Fruit fly (Drosophila melanogaster) whole organism, embryonic: ENCODE measurements around the gene CG12024.

Experiments
- Antp ChIP-seq: fragments of 200-800 bp; sonication (Bioruptor generic); optimal IDR thresholded peaks from 3 replicates; lab custom pipeline; 2016; ENCODE audit warnings: missing biosample characterization, missing genetic modification characterization
- CG12155 ChIP-seq: fragments of 200-800 bp; sonication (Bioruptor generic); optimal IDR thresholded peaks from 3 replicates; lab custom pipeline; 2016; ENCODE audit warnings: missing biosample characterization, missing genetic modification characterization
- CG12942 ChIP-seq: fragments of 200-800 bp; sonication (Bioruptor generic); optimal IDR thresholded peaks from 3 replicates; lab custom pipeline; 2016; ENCODE audit warnings: missing biosample characterization, missing genetic modification characterization
- CG13424 ChIP-seq: fragments of 200-800 bp; sonication (Bioruptor generic); optimal IDR thresholded peaks from 2 replicates; lab custom pipeline; 2019; ENCODE audit warnings: missing biosample characterization, mild to moderate bottlenecking, missing genetic modification characterization, moderate library complexity
- CG13624 ChIP-seq: fragments of 200-800 bp; sonication (Bioruptor generic); optimal IDR thresholded peaks from 2 replicates; lab custom pipeline; 2016; ENCODE audit warnings: missing biosample characterization, missing genetic modification characterization
- CG13775 ChIP-seq: fragments of 200-800 bp; sonication (Bioruptor generic); optimal IDR thresholded peaks from 3 replicates; lab custom pipeline; 2017; ENCODE audit warnings: missing biosample characterization, mild to moderate bottlenecking, missing genetic modification characterization
- CG1529 ChIP-seq: fragments of 200-800 bp; sonication (Bioruptor generic); optimal IDR thresholded peaks from 3 replicates; lab custom pipeline; 2018; ENCODE audit warnings: missing biosample characterization, missing genetic modification characterization
- CG1603 ChIP-seq: fragments of 200-800 bp; sonication (Bioruptor generic); optimal IDR thresholded peaks from 2 replicates; lab custom pipeline; 2019; ENCODE audit warnings: missing biosample characterization, mild to moderate bottlenecking, missing genetic modification characterization, moderate library complexity
- CG1792 ChIP-seq: fragments of 200-800 bp; sonication (Bioruptor generic); optimal IDR thresholded peaks from 2 replicates; lab custom pipeline; 2016; ENCODE audit warnings: missing biosample characterization, missing genetic modification characterization
- CG2678 ChIP-seq: fragments of 200-800 bp; sonication (Bioruptor generic); optimal IDR thresholded peaks from 3 replicates; lab custom pipeline; 2019; ENCODE audit warnings: missing biosample characterization, mild to moderate bottlenecking, missing genetic modification characterization, moderate library complexity
- CG2875 ChIP-seq: fragments of 200-800 bp; sonication (Bioruptor generic); optimal IDR thresholded peaks from 2 replicates; lab custom pipeline; 2017; ENCODE audit warnings: missing biosample characterization, mild to moderate bottlenecking, missing genetic modification characterization, missing genetic modification reagents
- CG34422 ChIP-seq: fragments of 200-800 bp; sonication (Bioruptor generic); IDR thresholded peaks from 3 replicates; pipeline ENCODE4 v1.3.6; 2022; ENCODE audit warnings: missing biosample characterization, missing genetic modification characterization
- CG3995 ChIP-seq: fragments of 200-800 bp; sonication (Bioruptor generic); optimal IDR thresholded peaks from 3 replicates; lab custom pipeline; 2016; ENCODE audit warnings: missing biosample characterization, missing genetic modification characterization
- CG4328 ChIP-seq: fragments of 200-800 bp; sonication (Bioruptor generic); optimal IDR thresholded peaks from 3 replicates; lab custom pipeline; 2017; ENCODE audit warnings: missing biosample characterization, missing genetic modification reagents, missing genetic modification characterization
- CG4404 ChIP-seq: fragments of 200-800 bp; sonication (Bioruptor generic); IDR thresholded peaks from 2 replicates; pipeline ENCODE4 v1.3.6; 2022; ENCODE audit warnings: missing biosample characterization, missing genetic modification characterization
- CG6175 ChIP-seq: fragments of 200-800 bp; sonication (Bioruptor generic); IDR thresholded peaks from 3 replicates; pipeline ENCODE4 v1.3.6; 2022; ENCODE audit warnings: missing biosample characterization, missing genetic modification characterization
- CG8478 ChIP-seq: fragments of >200 bp; optimal IDR thresholded peaks from 2 replicates; lab custom pipeline; 2018
- CG9876 ChIP-seq: fragments of 200-800 bp; sonication (Bioruptor generic); optimal IDR thresholded peaks from 2 replicates; lab custom pipeline; 2016; ENCODE audit warnings: missing biosample characterization, missing genetic modification characterization
- Camta ChIP-seq: fragments of 200-800 bp; sonication (Bioruptor generic); optimal IDR thresholded peaks from 2 replicates; lab custom pipeline; 2016; ENCODE audit warnings: missing biosample characterization, missing genetic modification characterization
- Dbx ChIP-seq: fragments of 200-800 bp; sonication (Bioruptor generic); IDR thresholded peaks from 3 replicates; pipeline ENCODE4 v1.3.6; 2022; ENCODE audit warnings: missing biosample characterization, missing genetic modification characterization
- Dip3 ChIP-seq: fragments of 200-800 bp; sonication (Bioruptor generic); optimal IDR thresholded peaks from 3 replicates; lab custom pipeline; 2016; ENCODE audit warnings: missing biosample characterization, missing genetic modification characterization
- Fer3 ChIP-seq: fragments of 200-800 bp; sonication (Bioruptor generic); optimal IDR thresholded peaks from 2 replicates; lab custom pipeline; 2018; ENCODE audit warnings: missing biosample characterization, mild to moderate bottlenecking, missing genetic modification characterization, moderate library complexity
- H15 ChIP-seq: fragments of 200-800 bp; sonication (Bioruptor generic); IDR thresholded peaks from 3 replicates; pipeline ENCODE4 v1.3.6; 2022; ENCODE audit warnings: missing biosample characterization, missing genetic modification characterization
- HHEX ChIP-seq: fragments of 200-800 bp; sonication (Bioruptor generic); optimal IDR thresholded peaks from 3 replicates; lab custom pipeline; 2017; ENCODE audit warnings: missing biosample characterization, mild to moderate bottlenecking, missing genetic modification characterization, missing genetic modification reagents
- Nf-YA ChIP-seq: fragments of 200-800 bp; sonication (Bioruptor generic); IDR thresholded peaks from 2 replicates; pipeline ENCODE4 v1.3.6; 2022; ENCODE audit warnings: missing biosample characterization, missing genetic modification characterization
- PHDP ChIP-seq: fragments of 200-800 bp; sonication (Bioruptor generic); optimal IDR thresholded peaks from 3 replicates; lab custom pipeline; 2018; ENCODE audit warnings: missing biosample characterization, mild to moderate bottlenecking, missing genetic modification characterization, moderate library complexity
- Spps ChIP-seq: fragments of 200-800 bp; sonication (Bioruptor generic); optimal IDR thresholded peaks from 2 replicates; lab custom pipeline; 2018; ENCODE audit warnings: missing biosample characterization, mild to moderate bottlenecking, missing genetic modification characterization
- Vsx1 ChIP-seq: fragments of 200-800 bp; sonication (Bioruptor generic); optimal IDR thresholded peaks from 2 replicates; lab custom pipeline; 2017; ENCODE audit warnings: missing biosample characterization, mild to moderate bottlenecking, missing genetic modification characterization, missing genetic modification reagents
- Xbp1 ChIP-seq: fragments of 200-800 bp; sonication (Bioruptor generic); optimal IDR thresholded peaks from 3 replicates; lab custom pipeline; 2016; ENCODE audit warnings: missing biosample characterization, mild to moderate bottlenecking, missing genetic modification characterization
- al ChIP-seq: fragments of 200-800 bp; sonication (Bioruptor generic); IDR thresholded peaks from 2 replicates; pipeline ENCODE4 v1.3.6; 2022; ENCODE audit warnings: missing biosample characterization, missing genetic modification characterization
- bowl ChIP-seq: fragments of 200-800 bp; sonication (Bioruptor generic); IDR thresholded peaks from 2 replicates; pipeline ENCODE4 v1.3.6; 2022; ENCODE audit warnings: missing biosample characterization, missing genetic modification characterization
- dmrt11E ChIP-seq: fragments of 200-800 bp; sonication (Bioruptor generic); optimal IDR thresholded peaks from 3 replicates; lab custom pipeline; 2018; ENCODE audit warnings: missing biosample characterization, mild to moderate bottlenecking, missing genetic modification characterization, moderate library complexity
- emc ChIP-seq: fragments of 200-800 bp; sonication (Bioruptor generic); optimal IDR thresholded peaks from 2 replicates; lab custom pipeline; 2016; ENCODE audit warnings: missing biosample characterization, missing genetic modification characterization
- eve ChIP-seq, 2 experiments: fragments of >200 bp; optimal IDR thresholded peaks; 2 replicates each; lab custom pipeline; 2017; ENCODE audit warnings: missing biosample characterization in 2 of 2, missing genetic modification characterization in 2 of 2
- kni ChIP-seq: fragments of 200-800 bp; sonication (Bioruptor generic); optimal IDR thresholded peaks from 3 replicates; lab custom pipeline; 2017; ENCODE audit warnings: mild to moderate bottlenecking, missing biosample characterization, missing genetic modification reagents, missing genetic modification characterization
- lov ChIP-seq, 2 experiments: fragments of 200-800 bp in 1 of 2; fragments of >200 bp in 1 of 2; sonication (Bioruptor generic) in 1 of 2; IDR thresholded peaks in 1 of 2; optimal IDR thresholded peaks in 1 of 2; 2 replicates in 1 of 2; 3 replicates in 1 of 2; pipeline versions ENCODE4 v1.3.6 to Lab custom; 2017 to 2022; ENCODE audit warnings: missing biosample characterization in 1 of 2, missing genetic modification characterization in 1 of 2
- nmo ChIP-seq: fragments of 200-800 bp; sonication (Bioruptor generic); optimal IDR thresholded peaks from 2 replicates; lab custom pipeline; 2018; ENCODE audit warnings: missing biosample characterization, mild to moderate bottlenecking, missing genetic modification characterization, moderate library complexity
- oc ChIP-seq: fragments of 200-800 bp; sonication (Bioruptor generic); optimal IDR thresholded peaks from 2 replicates; lab custom pipeline; 2018; ENCODE audit warnings: missing biosample characterization, mild to moderate bottlenecking, missing genetic modification characterization, moderate library complexity
- pho ChIP-seq: fragments of 200-800 bp; sonication (Bioruptor generic); optimal IDR thresholded peaks from 2 replicates; lab custom pipeline; 2016; ENCODE audit warnings: missing biosample characterization, missing genetic modification characterization
- psq ChIP-seq: fragments of 200-800 bp; sonication (Bioruptor generic); optimal IDR thresholded peaks from 2 replicates; lab custom pipeline; 2017; ENCODE audit warnings: missing biosample characterization, missing genetic modification characterization
- row ChIP-seq: fragments of 200-800 bp; sonication (Bioruptor generic); IDR thresholded peaks from 3 replicates; pipeline ENCODE4 v1.3.6; 2022; ENCODE audit warnings: missing biosample characterization, missing genetic modification characterization
- sd ChIP-seq: fragments of 200-800 bp; sonication (Bioruptor generic); optimal IDR thresholded peaks from 3 replicates; lab custom pipeline; 2018; ENCODE audit warnings: missing biosample characterization, mild to moderate bottlenecking, missing genetic modification characterization, moderate library complexity
- slp2 ChIP-seq: fragments of 200-800 bp; sonication (Bioruptor generic); optimal IDR thresholded peaks from 2 replicates; lab custom pipeline; 2016; ENCODE audit warnings: missing biosample characterization, missing genetic modification characterization
- sna ChIP-seq: fragments of 200-800 bp; sonication (Bioruptor generic); IDR thresholded peaks from 2 replicates; pipeline ENCODE4 v1.3.6; 2022; ENCODE audit warnings: missing biosample characterization, missing genetic modification characterization; ENCODE audit not compliant: partially characterized antibody
- so ChIP-seq: fragments of 200-800 bp; sonication (Bioruptor generic); IDR thresholded peaks from 3 replicates; pipeline ENCODE4 v1.3.6; 2022; ENCODE audit warnings: missing biosample characterization, missing genetic modification characterization
- stc ChIP-seq: fragments of 200-800 bp; sonication (Bioruptor generic); IDR thresholded peaks from 2 replicates; pipeline ENCODE4 v1.3.6; 2022; ENCODE audit warnings: missing biosample characterization, missing genetic modification characterization
- tap ChIP-seq: fragments of 200-800 bp; optimal IDR thresholded peaks from 3 replicates; lab custom pipeline; 2019; ENCODE audit warnings: missing biosample characterization, mild to moderate bottlenecking, missing genetic modification characterization, moderate library complexity
- trh ChIP-seq: fragments of 200-800 bp; sonication (Bioruptor generic); optimal IDR thresholded peaks from 2 replicates; lab custom pipeline; 2016; ENCODE audit warnings: missing biosample characterization, missing genetic modification characterization
- unpg ChIP-seq: fragments of 200-800 bp; sonication (Bioruptor generic); optimal IDR thresholded peaks from 3 replicates; lab custom pipeline; 2018; ENCODE audit warnings: missing biosample characterization, mild to moderate bottlenecking, missing genetic modification characterization, moderate library complexity
- vnd ChIP-seq: fragments of 200-800 bp; sonication (Bioruptor generic); IDR thresholded peaks from 3 replicates; pipeline ENCODE4 v1.3.6; 2022; ENCODE audit warnings: missing biosample characterization, missing genetic modification characterization; ENCODE audit not compliant: partially characterized antibody
- yki ChIP-seq: fragments of >200 bp; optimal IDR thresholded peaks from 3 replicates; lab custom pipeline; 2018

CG12024 gene

dm6 chr3L:1866021-1866811, 9.3 kb downstream of the CG12024 start (continued):
- TF ChIP-seq sna (GFP tag; lab: Robert Waterston, UW) (no peak), yki (no peak), CG8478 (no peak), al (GFP tag; lab: Robert Waterston, UW) (no peak), CG2875 (GFP tag; lab: Kevin White, UChicago) (no peak), trh (GFP tag; lab: Kevin White, UChicago) (no peak), bowl (GFP tag; lab: Robert Waterston, UW) (no peak), sd (tag; lab: Kevin White, UChicago) (peak; percentile 64), Antp (GFP tag; lab: Kevin White, UChicago) (no peak), tap (tag; lab: Kevin White, UChicago) (no peak), stc (GFP tag; lab: Robert Waterston, UW) (no peak), CG13424 (no peak), Dbx (no peak), Xbp1 (GFP tag; lab: Kevin White, UChicago) (no peak), H15 (no peak), CG34422 (peak; percentile 34; the same call in 1 of the 3 replicates), Spps (tag; lab: Kevin White, UChicago) (no peak), CG6175 (GFP tag; lab: Robert Waterston, UW) (no peak), lov (optimal IDR thresholded peaks at IDR 0.05; lab: Kevin White, UChicago) (no peak), lov (GFP tag; IDR thresholded peaks at IDR 0.05; lab: Robert Waterston, UW) (no peak), Vsx1 (GFP tag; lab: Kevin White, UChicago) (no peak), eve (GFP tag; optimal IDR thresholded peaks at IDR 0.05; lab: Kevin White, UChicago) (no peak)

- peak; percentile 15 for TF ChIP-seq nmo
- TF ChIP-seq dmrt11E (tag; lab: Kevin White, UChicago) = no peak
- no peak for TF ChIP-seq psq
- TF ChIP-seq Fer3 = peak; percentile 69
- TF ChIP-seq pho = no peak
- no peak for TF ChIP-seq emc (GFP tag; lab: Kevin White, UChicago)
- no peak for TF ChIP-seq oc (tag; lab: Kevin White, UChicago)
- no peak for TF ChIP-seq vnd (GFP tag; lab: Robert Waterston, UW)
- no peak for TF ChIP-seq Nf-YA (GFP tag; lab: Robert Waterston, UW)
- TF ChIP-seq HHEX (GFP tag; lab: Kevin White, UChicago) = peak; percentile 45
- no peak for TF ChIP-seq CG1792 (GFP tag; lab: Kevin White, UChicago)
- no peak for TF ChIP-seq kni (GFP tag; lab: Kevin White, UChicago)
- no peak for TF ChIP-seq CG3995
- no peak for TF ChIP-seq CG4404
- TF ChIP-seq CG12942 = no peak
- no peak for TF ChIP-seq CG1529 (GFP tag; lab: Kevin White, UChicago)
- no peak for TF ChIP-seq PHDP (tag; lab: Kevin White, UChicago)
- TF ChIP-seq CG13624 (GFP tag; lab: Kevin White, UChicago) = no peak
- no peak for TF ChIP-seq CG2678 (tag; lab: Kevin White, UChicago)
- no peak for TF ChIP-seq Dip3 (GFP tag; lab: Kevin White, UChicago)
- TF ChIP-seq CG1603 (tag; lab: Kevin White, UChicago) = no peak
- TF ChIP-seq CG12155 (GFP tag; lab: Kevin White, UChicago) = no peak
- TF ChIP-seq CG9876 = no peak
- no peak for TF ChIP-seq CG13775 (GFP tag; lab: Kevin White, UChicago)
- TF ChIP-seq so (GFP tag; lab: Robert Waterston, UW) = no peak
- TF ChIP-seq slp2 (GFP tag; lab: Kevin White, UChicago) = no peak
- no peak for TF ChIP-seq CG4328
- TF ChIP-seq row = peak; percentile 28; the same call in 1 of the 3 replicates
- TF ChIP-seq Camta = no peak
- TF ChIP-seq unpg (GFP tag; lab: Kevin White, UChicago) = no peak
These were observed 11.9 kb downstream of the CG12024 start for dm6 chr3L:1868841-1869240.
